Worm (Caenorhabditis elegans): ENCODE measurements around the gene fard-1.
A peak's percentile ranks its signal among the peaks of the same experiment; 100 is the strongest.

Gene fard-1

ce11 chrX:2922602-2923203, 10.5 kb upstream of the fard-1 start:
- no peak for TF ChIP-seq madf-5 (GFP tag; IDR thresholded peaks at IDR 0.05)
- TF ChIP-seq ceh-82 (tag; optimal IDR thresholded peaks at IDR 0.05), result no peak
- no peak for TF ChIP-seq nhr-28 (tag; optimal IDR thresholded peaks at IDR 0.05)
- TF ChIP-seq unc-62 (GFP tag; optimal IDR thresholded peaks at IDR 0.05 in 1 of 2), result peak in 1 of 2 experiments; percentile 95
- TF ChIP-seq unc-62 (tag; optimal IDR thresholded peaks at IDR 0.05), result no peak

ce11 chrX:2923888-2924287, 9.3 kb upstream of the fard-1 start, which contains the start of gene hst-3.2:
Gene hst-3.2 (minus strand): TSS chrX:2923988.
- TF ChIP-seq mxl-3 (GFP tag; optimal IDR thresholded peaks at IDR 0.05) (no peak), dmd-6 (GFP tag; IDR thresholded peaks at IDR 0.05) (no peak), F49E8.2 (tag; optimal IDR thresholded peaks at IDR 0.05; ENCODE audit: borderline replicate concordance) (no peak), ama-1 (optimal IDR thresholded peaks at IDR 0.05) (no peak), daf-19 (GFP tag; conservative IDR thresholded peaks at IDR 0.05) (no peak), daf-8 (GFP tag; IDR thresholded peaks at IDR 0.05) (no peak), fos-1 (tag; optimal IDR thresholded peaks at IDR 0.05) (no peak), egl-43 (GFP tag; IDR thresholded peaks at IDR 0.05) (no peak)

- TF ChIP-seq set-16 (GFP tag; IDR thresholded peaks at IDR 0.05) (0 out of 2 replicates have a peak, but pooled peaks have one; percentile 15), nhr-42 (GFP tag; IDR thresholded peaks at IDR 0.05) (no peak), egl-43 (GFP tag; IDR thresholded peaks at IDR 0.05) (0 out of 2 replicates have a peak, but pooled peaks have one; percentile 13), unc-62 (GFP tag; optimal IDR thresholded peaks at IDR 0.05 in 1 of 2) (peak in 1 of 2 experiments; percentile 15), unc-62 (tag; optimal IDR thresholded peaks at IDR 0.05) (no peak)
These were observed 8.7 kb upstream of the fard-1 start for ce11 chrX:2924438-2924837.

ce11 chrX:2925950-2926349, 7.2 kb upstream of the fard-1 start:
- no peak for TF ChIP-seq mxl-2 (GFP tag; conservative IDR thresholded peaks at IDR 0.05)

ce11 chrX:2927576-2927975, 5.6 kb upstream of the fard-1 start:
- TF ChIP-seq nhr-76 (tag; optimal IDR thresholded peaks at IDR 0.05) (no peak), unc-62 (GFP tag; optimal IDR thresholded peaks at IDR 0.05 in 1 of 2) (peak in 1 of 2 experiments; percentile 89), unc-62 (tag; optimal IDR thresholded peaks at IDR 0.05) (no peak)

- no peak for TF ChIP-seq fkh-10 (GFP tag; optimal IDR thresholded peaks at IDR 0.05)
- no peak for TF ChIP-seq dmd-9 (GFP tag; IDR thresholded peaks at IDR 0.05)
- TF ChIP-seq F49E8.2 (tag; optimal IDR thresholded peaks at IDR 0.05; ENCODE audit: borderline replicate concordance), result no peak
- TF ChIP-seq tag-97 (GFP tag; IDR thresholded peaks at IDR 0.05), result no peak
- TF ChIP-seq F26F4.8 (GFP tag; conservative IDR thresholded peaks at IDR 0.05), result no peak
- TF ChIP-seq lsy-2 (tag; optimal IDR thresholded peaks at IDR 0.05), result no peak
- TF ChIP-seq mxl-2 (GFP tag; conservative IDR thresholded peaks at IDR 0.05), result no peak
- TF ChIP-seq F37D6.2 (tag; optimal IDR thresholded peaks at IDR 0.05), result no peak
- TF ChIP-seq saeg-2 (GFP tag; IDR thresholded peaks at IDR 0.05), result no peak
- no peak for TF ChIP-seq zfp-2 (tag; optimal IDR thresholded peaks at IDR 0.05)
- TF ChIP-seq pha-4 (GFP tag; IDR thresholded peaks at IDR 0.05), result no peak
- TF ChIP-seq pha-4 (tag; optimal IDR thresholded peaks at IDR 0.05), result no peak
- no peak for TF ChIP-seq lin-39 (tag; optimal IDR thresholded peaks at IDR 0.05)
- no peak for TF ChIP-seq zip-11 (GFP tag; IDR thresholded peaks at IDR 0.05)
These were observed 5.1 kb upstream of the fard-1 start for ce11 chrX:2928089-2928488.

- peak; percentile 41 for TF ChIP-seq nhr-48 (tag; optimal IDR thresholded peaks at IDR 0.05)
- TF ChIP-seq mes-2 (tag; optimal IDR thresholded peaks at IDR 0.05; ENCODE audit: poor library complexity, severe bottlenecking), result peak; percentile 37
- peak; percentile 47 for TF ChIP-seq dve-1 (tag; optimal IDR thresholded peaks at IDR 0.05; ENCODE audit: insufficient read depth)
- TF ChIP-seq php-3 (GFP tag; IDR thresholded peaks at IDR 0.05), result peak; percentile 76; the same call in 1 of the 2 replicates
- TF ChIP-seq ztf-7 (tag; optimal IDR thresholded peaks at IDR 0.05), result no peak
- TF ChIP-seq hlh-11 (tag; optimal IDR thresholded peaks at IDR 0.05), result peak; percentile 69
- TF ChIP-seq mxl-3 (GFP tag; optimal IDR thresholded peaks at IDR 0.05), result peak; percentile 50
- TF ChIP-seq snpc-4 (tag; optimal IDR thresholded peaks at IDR 0.05), result no peak
- TF ChIP-seq Y5F2A.4 (GFP tag; optimal IDR thresholded peaks at IDR 0.05), result no peak
- TF ChIP-seq hlh-30 (tag; optimal IDR thresholded peaks at IDR 0.05; ENCODE audit: insufficient read depth), result peak; percentile 20
- TF ChIP-seq nhr-77 (tag; optimal IDR thresholded peaks at IDR 0.05), result peak; percentile 2
- TF ChIP-seq lsy-2 (tag; optimal IDR thresholded peaks at IDR 0.05), result peak in 1 of 2 experiments; percentile 5
- TF ChIP-seq daf-16 (GFP tag; optimal IDR thresholded peaks at IDR 0.05), result peak in 1 of 2 experiments; percentile 14
- peak; percentile 92 for TF ChIP-seq daf-16 (tag; optimal IDR thresholded peaks at IDR 0.05)
These were observed 1.3 kb upstream of the fard-1 start for ce11 chrX:2931852-2932251.
